Worm (Caenorhabditis elegans) whole organism, L1 larva: ENCODE results near the gene K09G1.2.
A peak's percentile ranks its signal among the peaks of the same experiment; 100 is the strongest.

Experiments
- F16B12.6 ChIP-seq: fragments of 150-350 bp; optimal IDR thresholded peaks from 2 replicates; lab custom pipeline; 2014; ENCODE audit warnings: missing biosample characterization, missing genetic modification characterization
- aha-1 ChIP-seq: fragments of 150-350 bp; optimal IDR thresholded peaks from 2 replicates; lab custom pipeline; 2014; ENCODE audit warnings: missing biosample characterization, missing genetic modification characterization
- blmp-1 ChIP-seq: fragments of 150-350 bp; optimal IDR thresholded peaks from 2 replicates; lab custom pipeline; 2014; ENCODE audit warnings: missing biosample characterization, missing genetic modification characterization
- ceh-63 ChIP-seq: fragments of 200-800 bp; sonication (Bioruptor generic); optimal IDR thresholded peaks from 2 replicates; lab custom pipeline; 2018; ENCODE audit warnings: mild to moderate bottlenecking, missing genetic modification characterization, missing compliant biosample characterization
- ceh-8 ChIP-seq: fragments of 200-800 bp; sonication (Bioruptor generic); optimal IDR thresholded peaks from 2 replicates; lab custom pipeline; 2018; ENCODE audit warnings: mild to moderate bottlenecking, missing genetic modification characterization, moderate library complexity, missing compliant biosample characterization
- ceh-82 ChIP-seq, 3 experiments: fragments of 150-350 bp in 1 of 3; sonication (generic microtip) in 2 of 3; optimal IDR thresholded peaks; 2 replicates each; lab custom pipeline; 2014 to 2017; ENCODE audit warnings: missing biosample characterization in 3 of 3, missing genetic modification characterization in 3 of 3
- ceh-90 ChIP-seq: sonication (generic microtip); optimal IDR thresholded peaks from 2 replicates; lab custom pipeline; 2016; ENCODE audit warnings: missing genetic modification characterization, missing compliant biosample characterization
- ces-1 ChIP-seq: fragments of 150-350 bp; optimal IDR thresholded peaks from 2 replicates; lab custom pipeline; 2014; ENCODE audit warnings: missing biosample characterization, missing genetic modification reagents, missing genetic modification characterization
- dpl-1 ChIP-seq, 3 experiments: fragments of 150-350 bp in 2 of 3; sonication (generic microtip) in 1 of 3; optimal IDR thresholded peaks; 2 replicates each; lab custom pipeline; 2014 to 2017; ENCODE audit warnings: missing biosample characterization in 3 of 3, missing genetic modification characterization in 3 of 3, missing genetic modification reagents in 3 of 3
- dsc-1 ChIP-seq: sonication (generic microtip); optimal IDR thresholded peaks from 2 replicates; lab custom pipeline; 2016; ENCODE audit warnings: mild to moderate bottlenecking, missing genetic modification characterization, missing compliant biosample characterization
- efl-1 ChIP-seq, 4 experiments: fragments of 150-350 bp; optimal IDR thresholded peaks in 3 of 4; peaks in 1 of 4; 1 replicate in 1 of 4; 2 replicates in 3 of 4; lab custom pipeline; 2014; ENCODE audit warnings: missing biosample characterization in 2 of 4, missing genetic modification characterization in 2 of 4, missing genetic modification reagents in 2 of 4
- egl-13 ChIP-seq: sonication (generic microtip); optimal IDR thresholded peaks from 2 replicates; lab custom pipeline; 2016; ENCODE audit warnings: missing genotype, missing genetic modification reagents, missing genetic modification characterization, missing compliant biosample characterization
- egl-27 ChIP-seq, 2 experiments: fragments of 150-350 bp in 1 of 2; sonication (generic microtip); optimal IDR thresholded peaks; 3 replicates each; lab custom pipeline; 2017 to 2018; ENCODE audit warnings: missing biosample characterization in 2 of 2, missing genetic modification characterization in 2 of 2, missing genetic modification reagents in 2 of 2
- fkh-10 ChIP-seq: sonication (generic microtip); optimal IDR thresholded peaks from 2 replicates; lab custom pipeline; 2017; ENCODE audit warnings: missing biosample characterization, missing genetic modification reagents, missing genetic modification characterization
- fkh-8 ChIP-seq: sonication (generic microtip); optimal IDR thresholded peaks from 2 replicates; lab custom pipeline; 2016; ENCODE audit warnings: mild to moderate bottlenecking, missing genetic modification characterization, missing compliant biosample characterization
- fos-1 ChIP-seq: fragments of 150-350 bp; optimal IDR thresholded peaks from 2 replicates; lab custom pipeline; 2014; ENCODE audit warnings: missing biosample characterization, missing genetic modification characterization
- hlh-4 ChIP-seq: sonication (generic microtip); optimal IDR thresholded peaks from 2 replicates; lab custom pipeline; 2016; ENCODE audit warnings: mild to moderate bottlenecking, missing genetic modification characterization, missing compliant biosample characterization
- irx-1 ChIP-seq: sonication (generic microtip); optimal IDR thresholded peaks from 2 replicates; lab custom pipeline; 2016; ENCODE audit warnings: missing genetic modification characterization, missing compliant biosample characterization
- isw-1 ChIP-seq: fragments of 200-800 bp; sonication (Bioruptor generic); IDR thresholded peaks from 2 replicates; pipeline ENCODE4 v1.3.6; 2022; ENCODE audit warnings: missing genetic modification characterization, missing compliant biosample characterization
- lin-13 ChIP-seq: fragments of 150-350 bp; optimal IDR thresholded peaks from 2 replicates; lab custom pipeline; 2014; ENCODE audit warnings: missing biosample characterization, missing genetic modification reagents, missing genetic modification characterization
- lin-14 ChIP-seq: fragments of 200-800 bp; sonication (Bioruptor generic); optimal IDR thresholded peaks from 2 replicates; lab custom pipeline; 2018; ENCODE audit warnings: mild to moderate bottlenecking, missing genetic modification characterization, moderate library complexity, missing compliant biosample characterization
- lin-35 ChIP-seq, 2 experiments: fragments of 150-350 bp; optimal IDR thresholded peaks; 2 replicates each; lab custom pipeline; 2014; ENCODE audit warnings: missing biosample characterization in 2 of 2, missing genetic modification characterization in 2 of 2, missing genetic modification reagents in 2 of 2
- lsy-2 ChIP-seq, 2 experiments: fragments of 150-350 bp; optimal IDR thresholded peaks; 2 replicates each; lab custom pipeline; 2014; ENCODE audit warnings: missing biosample characterization in 2 of 2, missing genetic modification characterization in 2 of 2
- mef-2 ChIP-seq: fragments of 150-350 bp; optimal IDR thresholded peaks from 2 replicates; lab custom pipeline; 2014; ENCODE audit warnings: missing biosample characterization, missing genetic modification characterization
- nhr-20 ChIP-seq: sonication (generic microtip); optimal IDR thresholded peaks from 2 replicates; lab custom pipeline; 2016; ENCODE audit warnings: mild to moderate bottlenecking, missing genetic modification characterization, missing compliant biosample characterization
- nhr-47 ChIP-seq: sonication (generic microtip); optimal IDR thresholded peaks from 2 replicates; lab custom pipeline; 2016; ENCODE audit warnings: mild to moderate bottlenecking, missing genetic modification characterization, moderate library complexity, missing compliant biosample characterization
- nhr-71 ChIP-seq: sonication (generic microtip); optimal IDR thresholded peaks from 2 replicates; lab custom pipeline; 2016; ENCODE audit warnings: mild to moderate bottlenecking, missing genetic modification characterization, moderate library complexity, missing compliant biosample characterization
- nhr-77 ChIP-seq: fragments of 150-350 bp; optimal IDR thresholded peaks from 2 replicates; lab custom pipeline; 2014; ENCODE audit warnings: missing biosample characterization, missing genetic modification characterization
- nhr-84 ChIP-seq: sonication (generic microtip); optimal IDR thresholded peaks from 2 replicates; lab custom pipeline; 2017; ENCODE audit warnings: missing biosample characterization, missing genetic modification characterization
- pax-3 ChIP-seq: fragments of 200-800 bp; sonication (Bioruptor generic); optimal IDR thresholded peaks from 2 replicates; lab custom pipeline; 2018; ENCODE audit warnings: mild to moderate bottlenecking, missing genetic modification characterization, moderate library complexity, missing compliant biosample characterization
- rnt-1 ChIP-seq: sonication (generic microtip); optimal IDR thresholded peaks from 2 replicates; lab custom pipeline; 2016; ENCODE audit warnings: mild to moderate bottlenecking, missing genetic modification characterization, moderate library complexity, missing compliant biosample characterization
- skn-1 ChIP-seq: fragments of 150-350 bp; optimal IDR thresholded peaks from 2 replicates; lab custom pipeline; 2014; ENCODE audit warnings: missing biosample characterization, missing genetic modification characterization
- snpc-4 ChIP-seq: fragments of 150-350 bp; optimal IDR thresholded peaks from 2 replicates; lab custom pipeline; 2014; ENCODE audit warnings: missing biosample characterization, missing genetic modification characterization
- snu-23 ChIP-seq: sonication (generic microtip); optimal IDR thresholded peaks from 2 replicates; lab custom pipeline; 2016; ENCODE audit warnings: missing genetic modification characterization, missing compliant biosample characterization
- sox-4 ChIP-seq: sonication (generic microtip); optimal IDR thresholded peaks from 2 replicates; lab custom pipeline; 2016; ENCODE audit warnings: missing genetic modification characterization, missing compliant biosample characterization
- sup-37 ChIP-seq: fragments of 200-800 bp; sonication (Bioruptor generic); optimal IDR thresholded peaks from 2 replicates; lab custom pipeline; 2018; ENCODE audit warnings: mild to moderate bottlenecking, missing genetic modification characterization, missing compliant biosample characterization
- swsn-7 ChIP-seq: sonication (generic microtip); optimal IDR thresholded peaks from 2 replicates; lab custom pipeline; 2016; ENCODE audit warnings: missing genetic modification characterization, missing compliant biosample characterization
- tbx-2 ChIP-seq: sonication (generic microtip); optimal IDR thresholded peaks from 2 replicates; lab custom pipeline; 2016; ENCODE audit warnings: missing genetic modification characterization, missing compliant biosample characterization
- unc-86 ChIP-seq: sonication (generic microtip); optimal IDR thresholded peaks from 2 replicates; lab custom pipeline; 2016; ENCODE audit warnings: missing genetic modification characterization, missing compliant biosample characterization
- unc-98 ChIP-seq: fragments of 200-800 bp; sonication (Bioruptor generic); IDR thresholded peaks from 2 replicates; pipeline ENCODE4 v1.3.6; 2022; ENCODE audit warnings: missing genetic modification characterization, missing compliant biosample characterization
- vab-15 ChIP-seq: sonication (generic microtip); optimal IDR thresholded peaks from 2 replicates; lab custom pipeline; 2017; ENCODE audit warnings: missing genotype, mild to moderate bottlenecking, missing genetic modification characterization, missing compliant biosample characterization
- xbp-1 ChIP-seq: sonication (generic microtip); optimal IDR thresholded peaks from 2 replicates; lab custom pipeline; 2016; ENCODE audit warnings: missing genetic modification characterization, missing compliant biosample characterization
- zag-1 ChIP-seq: fragments of 150-350 bp; optimal IDR thresholded peaks from 2 replicates; lab custom pipeline; 2014; ENCODE audit warnings: missing biosample characterization, missing genetic modification characterization
- zip-4 ChIP-seq: fragments of 200-800 bp; sonication (Bioruptor generic); optimal IDR thresholded peaks from 2 replicates; lab custom pipeline; 2018; ENCODE audit warnings: mild to moderate bottlenecking, missing genetic modification characterization, moderate library complexity, missing compliant biosample characterization
- ztf-11 ChIP-seq, 2 experiments: sonication (generic microtip); optimal IDR thresholded peaks; 2 replicates each; lab custom pipeline; 2016 to 2017; ENCODE audit warnings: missing genetic modification characterization in 2 of 2, missing biosample characterization in 1 of 2, missing compliant biosample characterization in 1 of 2

K09G1.2 gene

ce11 chrV:9561624-9562179 lies 28.7 kb upstream of the K09G1.2 start, which contains the start of gene rgef-1:
Gene rgef-1 (minus strand): TSS chrV:9561674.
- peak; percentile 47 for TF ChIP-seq tbx-2
- TF ChIP-seq nhr-84, result no peak
- no peak for TF ChIP-seq sox-4 (tag; lab: Kevin White, UChicago)
- TF ChIP-seq fkh-10 (GFP tag; lab: Kevin White, UChicago), result peak; percentile 96
- TF ChIP-seq ceh-63 (GFP tag; lab: Kevin White, UChicago), result no peak
- TF ChIP-seq vab-15, result no peak
- TF ChIP-seq irx-1, result peak; percentile 26
- peak; percentile 62 for TF ChIP-seq isw-1
- peak in 1 of 3 experiments; percentile 25 for TF ChIP-seq dpl-1 (GFP tag; optimal IDR thresholded peaks at IDR 0.05; lab: Kevin White, UChicago)
- TF ChIP-seq egl-27 (tag; optimal IDR thresholded peaks at IDR 0.05; lab: Kevin White, UChicago), result peak in 1 of 2 experiments; percentile 27
- peak; percentile 3 for TF ChIP-seq pax-3 (tag; lab: Kevin White, UChicago)
- no peak for TF ChIP-seq ceh-90
- TF ChIP-seq snpc-4 (tag; lab: Kevin White, UChicago), result no peak
- peak; percentile 35 for TF ChIP-seq dsc-1 (tag; lab: Kevin White, UChicago)
- peak; percentile 23 for TF ChIP-seq xbp-1 (tag; lab: Kevin White, UChicago)
- peak; percentile 80 for TF ChIP-seq mef-2 (tag; lab: Kevin White, UChicago)
- TF ChIP-seq F16B12.6 (tag; lab: Kevin White, UChicago), result no peak
- peak; percentile 17 for TF ChIP-seq ceh-8 (GFP tag; lab: Kevin White, UChicago)
- no peak for TF ChIP-seq hlh-4 (tag; lab: Kevin White, UChicago)
- TF ChIP-seq swsn-7 (tag; lab: Kevin White, UChicago), result peak; percentile 71
- peak; percentile 36 for TF ChIP-seq snu-23
- TF ChIP-seq ceh-82 (tag; optimal IDR thresholded peaks at IDR 0.05; lab: Kevin White, UChicago), result peak; percentile 30 to 82 (median 59)
- peak; percentile 95 for TF ChIP-seq lin-14 (GFP tag; lab: Kevin White, UChicago)
- TF ChIP-seq lin-35 (GFP tag; optimal IDR thresholded peaks at IDR 0.05; lab: Kevin White, UChicago), result peak in 1 of 2 experiments; percentile 51
- TF ChIP-seq nhr-77 (tag; lab: Kevin White, UChicago), result no peak
- TF ChIP-seq unc-86, result peak; percentile 84
- peak; percentile 30 to 34 for TF ChIP-seq efl-1 (optimal IDR thresholded peaks at IDR 0.05; lab: Kevin White, UChicago)
- peak in 1 of 2 experiments; percentile 3 for TF ChIP-seq efl-1 (GFP tag; optimal IDR thresholded peaks at IDR 0.05 in 1 of 2; lab: Kevin White, UChicago)
- peak; percentile 79 for TF ChIP-seq egl-13
- peak; percentile 88 for TF ChIP-seq fkh-8 (tag; lab: Kevin White, UChicago)
- TF ChIP-seq blmp-1 (tag; lab: Kevin White, UChicago), result no peak
- TF ChIP-seq nhr-71 (tag; lab: Kevin White, UChicago), result peak; percentile 71
- peak; percentile 47 for TF ChIP-seq zag-1 (tag; lab: Kevin White, UChicago)
- TF ChIP-seq nhr-20, result peak; percentile 6
- TF ChIP-seq ces-1 (GFP tag; lab: Kevin White, UChicago), result no peak
- TF ChIP-seq unc-98, result no peak
- no peak for TF ChIP-seq sup-37
- TF ChIP-seq fos-1 (tag; lab: Kevin White, UChicago), result peak; percentile 16
- peak in 1 of 2 experiments; percentile 26 for TF ChIP-seq ztf-11 (tag; optimal IDR thresholded peaks at IDR 0.05; lab: Kevin White, UChicago)
- peak; percentile 65 for TF ChIP-seq nhr-47 (tag; lab: Kevin White, UChicago)
- TF ChIP-seq zip-4 (GFP tag; lab: Kevin White, UChicago), result no peak
- peak; percentile 18 for TF ChIP-seq lin-13 (GFP tag; lab: Kevin White, UChicago)
- TF ChIP-seq skn-1 (tag; lab: Kevin White, UChicago), result peak; percentile 5
- no peak for TF ChIP-seq aha-1 (tag; lab: Kevin White, UChicago)
- no peak for TF ChIP-seq rnt-1 (tag; lab: Kevin White, UChicago)
- TF ChIP-seq lsy-2 (tag; optimal IDR thresholded peaks at IDR 0.05; lab: Kevin White, UChicago), result peak; percentile 41 to 60
